Worm (Caenorhabditis elegans): ENCODE measurements around the gene pks-1.

The pks-1 gene

DNA sequence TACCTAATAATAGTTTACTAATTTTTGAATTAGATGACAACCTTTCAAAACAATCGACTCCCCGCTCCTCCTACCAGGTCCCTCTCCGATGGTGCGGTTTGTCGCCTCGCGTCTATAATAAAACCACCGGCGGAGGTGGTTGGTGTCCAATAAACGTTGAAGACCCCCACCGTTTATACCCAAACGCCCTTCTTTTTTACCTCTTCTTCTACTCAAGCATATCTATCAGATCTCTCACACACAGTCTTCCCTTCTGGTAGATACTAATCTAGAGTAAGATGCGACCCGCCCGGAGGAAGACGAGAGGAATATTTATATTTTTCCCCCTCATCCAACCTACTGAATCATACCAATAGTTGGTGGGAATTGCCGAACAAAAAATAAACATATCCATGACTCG is 65.3 kb downstream of the pks-1 start:
- TF ChIP-seq nhr-12 (tag; optimal IDR thresholded peaks at IDR 0.05) = no peak
- no peak for TF ChIP-seq ceh-88 (GFP tag; IDR thresholded peaks at IDR 0.05)
- TF ChIP-seq egl-13 (tag; optimal IDR thresholded peaks at IDR 0.05) = no peak
- TF ChIP-seq alr-1 (tag; optimal IDR thresholded peaks at IDR 0.05; ENCODE audit: borderline replicate concordance) = no peak
- peak; percentile 72 for TF ChIP-seq nhr-85 (tag)
- no peak for TF ChIP-seq mab-9 (GFP tag; IDR thresholded peaks at IDR 0.05)
- TF ChIP-seq fos-1 (tag; optimal IDR thresholded peaks at IDR 0.05) = no peak
- TF ChIP-seq unc-30 (tag; optimal IDR thresholded peaks at IDR 0.05) = no peak
- TF ChIP-seq fkh-4 (tag; optimal IDR thresholded peaks at IDR 0.05; ENCODE audit: borderline replicate concordance) = no peak
- no peak for TF ChIP-seq C04F5.9 (tag; optimal IDR thresholded peaks at IDR 0.05)
- TF ChIP-seq swsn-7 (tag; optimal IDR thresholded peaks at IDR 0.05) = no peak
- no peak for TF ChIP-seq dpl-1 (GFP tag; optimal IDR thresholded peaks at IDR 0.05)
- no peak for TF ChIP-seq mep-1 (tag; optimal IDR thresholded peaks at IDR 0.05)
- no peak for TF ChIP-seq C34B4.2 (tag; optimal IDR thresholded peaks at IDR 0.05)
- TF ChIP-seq lir-3 (tag; optimal IDR thresholded peaks at IDR 0.05; ENCODE audit: poor library complexity) = no peak
- no peak for TF ChIP-seq lin-15B (tag; optimal IDR thresholded peaks at IDR 0.05)
- no peak for TF ChIP-seq ceh-82 (tag; optimal IDR thresholded peaks at IDR 0.05)
- TF ChIP-seq irx-1 (tag; optimal IDR thresholded peaks at IDR 0.05) = no peak
- no peak for TF ChIP-seq grh-1 (GFP tag; IDR thresholded peaks at IDR 0.05)
- no peak for TF ChIP-seq snpc-4 (tag; optimal IDR thresholded peaks at IDR 0.05)
- TF ChIP-seq dsc-1 (tag; optimal IDR thresholded peaks at IDR 0.05) = no peak
- TF ChIP-seq sup-37 (GFP tag; optimal IDR thresholded peaks at IDR 0.05) = no peak
- TF ChIP-seq zag-1 (tag; optimal IDR thresholded peaks at IDR 0.05) = no peak
- TF ChIP-seq nhr-47 (tag; optimal IDR thresholded peaks at IDR 0.05) = no peak
- TF ChIP-seq efl-1 (optimal IDR thresholded peaks at IDR 0.05) = no peak
- peak in 1 of 2 experiments; percentile 77 for TF ChIP-seq efl-1 (GFP tag; optimal IDR thresholded peaks at IDR 0.05 in 1 of 2)
- TF ChIP-seq lin-35 (GFP tag; optimal IDR thresholded peaks at IDR 0.05) = no peak
- TF ChIP-seq blmp-1 (tag; optimal IDR thresholded peaks at IDR 0.05) = peak; percentile 1
- TF ChIP-seq lsy-2 (tag; optimal IDR thresholded peaks at IDR 0.05) = peak in 1 of 2 experiments; percentile 6
- TF ChIP-seq isw-1 (GFP tag; IDR thresholded peaks at IDR 0.05) = no peak
- no peak for TF ChIP-seq fkh-8 (tag; optimal IDR thresholded peaks at IDR 0.05)
- TF ChIP-seq mdl-1 (tag; optimal IDR thresholded peaks at IDR 0.05) = no peak
- TF ChIP-seq lin-14 (GFP tag; optimal IDR thresholded peaks at IDR 0.05) = peak; percentile 6
- TF ChIP-seq ets-5 (GFP tag; IDR thresholded peaks at IDR 0.05) = no peak
- TF ChIP-seq F16B12.6 (tag; optimal IDR thresholded peaks at IDR 0.05) = no peak
- TF ChIP-seq elt-2 (tag; optimal IDR thresholded peaks at IDR 0.05) = no peak
- no peak for TF ChIP-seq snu-23 (GFP tag; optimal IDR thresholded peaks at IDR 0.05)
- TF ChIP-seq efl-3 (GFP tag; optimal IDR thresholded peaks at IDR 0.05) = no peak
- no peak for TF ChIP-seq Y116A8C.19 (tag; optimal IDR thresholded peaks at IDR 0.05; ENCODE audit: borderline replicate concordance)
- no peak for TF ChIP-seq ceh-90 (tag; optimal IDR thresholded peaks at IDR 0.05)
- no peak for TF ChIP-seq nhr-77 (tag; optimal IDR thresholded peaks at IDR 0.05)
- TF ChIP-seq skn-1 (tag; optimal IDR thresholded peaks at IDR 0.05) = no peak
- TF ChIP-seq aly-2 (tag; optimal IDR thresholded peaks at IDR 0.05) = no peak
- TF ChIP-seq nhr-20 (tag; optimal IDR thresholded peaks at IDR 0.05) = peak; percentile 0
- TF ChIP-seq nhr-28 (tag; optimal IDR thresholded peaks at IDR 0.05) = no peak
- TF ChIP-seq sox-4 (tag; optimal IDR thresholded peaks at IDR 0.05) = no peak
- TF ChIP-seq nhr-19 (GFP tag; conservative IDR thresholded peaks at IDR 0.05) = no peak
- no peak for TF ChIP-seq pag-3 (tag; optimal IDR thresholded peaks at IDR 0.05; ENCODE audit: borderline replicate concordance, insufficient read depth)
- TF ChIP-seq pax-3 (tag; optimal IDR thresholded peaks at IDR 0.05) = no peak
- no peak for TF ChIP-seq unc-62 (GFP tag; optimal IDR thresholded peaks at IDR 0.05)

Measured in whole organism, L1 larva.